Worm (Caenorhabditis elegans): ENCODE measurements around the gene T11F9.14.

- TF ChIP-seq klf-2 (GFP tag; conservative IDR thresholded peaks at IDR 0.05), result no peak
- TF ChIP-seq cog-1 (tag; optimal IDR thresholded peaks at IDR 0.05), result no peak
- no peak for TF ChIP-seq T22C8.4 (GFP tag; IDR thresholded peaks at IDR 0.05)
- no peak for TF ChIP-seq tab-1 (GFP tag; IDR thresholded peaks at IDR 0.05)
- no peak for TF ChIP-seq ref-1 (GFP tag; conservative IDR thresholded peaks at IDR 0.05)
Observed at ce11 chrV:11443503-11443902, 37.1 kb downstream of the T11F9.14 start, which contains the start of gene F57B7.2.
